Fruit fly (Drosophila melanogaster): ENCODE results near the gene ppk19.

- no peak for TF ChIP-seq OdsH (GFP tag; optimal IDR thresholded peaks at IDR 0.05)
- no peak for TF ChIP-seq Blimp-1 (GFP tag; optimal IDR thresholded peaks at IDR 0.05)
- TF ChIP-seq CG3032 (tag; optimal IDR thresholded peaks at IDR 0.05), result no peak
- TF ChIP-seq topi (GFP tag; optimal IDR thresholded peaks at IDR 0.05), result no peak
- no peak for TF ChIP-seq acj6 (GFP tag; optimal IDR thresholded peaks at IDR 0.05)
Measured at dm6 chr3R:29668777-29669176, 3.5 kb upstream of the ppk19 start, which contains the start of the genes ppk20 and ppk30.
